Worm (Caenorhabditis elegans): Measurements from ENCODE around the gene Y73B6BL.22.

DNA sequence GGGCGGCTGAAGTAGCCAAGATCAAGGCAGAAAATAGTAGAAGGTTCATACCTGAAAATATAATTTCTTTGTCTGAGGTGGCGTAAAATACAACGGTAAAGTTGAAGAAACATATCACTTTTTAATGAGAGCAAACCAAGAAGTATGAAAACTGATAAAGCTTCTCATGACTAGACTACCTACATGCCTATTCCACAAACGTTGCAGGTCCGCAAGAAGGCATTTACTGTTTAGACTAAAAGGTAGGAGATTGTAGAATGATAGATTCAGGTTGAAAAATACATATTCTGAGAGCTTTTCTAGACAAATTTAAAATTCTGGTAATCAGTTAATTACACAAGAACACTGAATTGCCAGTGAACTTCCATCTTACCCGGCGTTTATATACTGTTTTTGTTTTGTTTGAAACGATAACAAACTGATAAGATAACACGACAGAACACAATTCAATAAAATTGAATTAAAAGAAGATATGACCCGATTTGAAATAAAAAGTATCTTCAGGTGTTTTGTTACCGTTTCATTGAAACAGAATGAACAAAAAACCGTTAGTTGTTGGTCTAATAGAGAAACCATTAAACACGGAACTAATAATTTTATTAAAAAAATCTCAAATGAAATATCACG is 9.7 kb upstream of the Y73B6BL.22 start, which contains the start of gene acp-6:
- TF ChIP-seq him-1 (tag; optimal IDR thresholded peaks at IDR 0.05) (no peak), dao-5 (tag; optimal IDR thresholded peaks at IDR 0.05) (no peak)

Data from whole organism, L4/young adult.